Fruit fly (Drosophila melanogaster) whole organism, embryonic: ENCODE results near the gene CG34244.
A peak's percentile ranks its signal among the peaks of the same experiment; 100 is the strongest.

ENCODE experiments used
- Awh ChIP-seq: fragments of 200-800 bp; sonication (Bioruptor generic); IDR thresholded peaks from 2 replicates; pipeline ENCODE4, ENCODE4 v1.3.6; 2022; ENCODE audit warnings: missing biosample characterization, missing genetic modification characterization
- CG10209 ChIP-seq: fragments of 200-800 bp; sonication (Bioruptor generic); optimal IDR thresholded peaks from 3 replicates; lab custom pipeline; 2017; ENCODE audit warnings: missing biosample characterization, mild to moderate bottlenecking, missing genetic modification characterization, missing genetic modification reagents
- CG10431 ChIP-seq: fragments of 200-800 bp; sonication (Bioruptor generic); optimal IDR thresholded peaks from 3 replicates; lab custom pipeline; 2018; ENCODE audit warnings: missing biosample characterization, mild to moderate bottlenecking, missing genetic modification characterization
- CG10462 ChIP-seq: fragments of 200-800 bp; sonication (Bioruptor generic); optimal IDR thresholded peaks from 2 replicates; lab custom pipeline; 2016; ENCODE audit warnings: missing biosample characterization, missing genetic modification characterization
- CG10543 ChIP-seq: fragments of 200-800 bp; sonication (Bioruptor generic); optimal IDR thresholded peaks from 3 replicates; lab custom pipeline; 2017; ENCODE audit warnings: missing biosample characterization, mild to moderate bottlenecking, missing genetic modification characterization, moderate library complexity
- CG11504 ChIP-seq: fragments of 200-800 bp; sonication (Bioruptor generic); optimal IDR thresholded peaks from 3 replicates; lab custom pipeline; 2019; ENCODE audit warnings: missing biosample characterization, mild to moderate bottlenecking, missing genetic modification characterization, moderate library complexity
- CG12071 ChIP-seq: fragments of 200-800 bp; sonication (Bioruptor generic); optimal IDR thresholded peaks from 3 replicates; lab custom pipeline; 2018; ENCODE audit warnings: missing biosample characterization, mild to moderate bottlenecking, missing genetic modification characterization
- CG12104 ChIP-seq: fragments of 200-800 bp; sonication (Bioruptor generic); optimal IDR thresholded peaks from 3 replicates; lab custom pipeline; 2016; ENCODE audit warnings: missing biosample characterization, missing genetic modification characterization
- CG12155 ChIP-seq: fragments of 200-800 bp; sonication (Bioruptor generic); optimal IDR thresholded peaks from 3 replicates; lab custom pipeline; 2016; ENCODE audit warnings: missing biosample characterization, missing genetic modification characterization
- CG12219 ChIP-seq: fragments of 200-800 bp; sonication (Bioruptor generic); optimal IDR thresholded peaks from 3 replicates; lab custom pipeline; 2018; ENCODE audit warnings: missing biosample characterization, mild to moderate bottlenecking, missing genetic modification characterization
- CG12236 ChIP-seq: fragments of 200-800 bp; sonication (Bioruptor generic); optimal IDR thresholded peaks from 2 replicates; lab custom pipeline; 2016; ENCODE audit warnings: missing biosample characterization, missing genetic modification characterization
- CG1233 ChIP-seq: fragments of 200-800 bp; sonication (Bioruptor generic); optimal IDR thresholded peaks from 4 replicates; lab custom pipeline; 2018; ENCODE audit warnings: missing biosample characterization, mild to moderate bottlenecking, missing genetic modification characterization
- CG1529 ChIP-seq: fragments of 200-800 bp; sonication (Bioruptor generic); optimal IDR thresholded peaks from 3 replicates; lab custom pipeline; 2018; ENCODE audit warnings: missing biosample characterization, missing genetic modification characterization
- CG1792 ChIP-seq: fragments of 200-800 bp; sonication (Bioruptor generic); optimal IDR thresholded peaks from 2 replicates; lab custom pipeline; 2016; ENCODE audit warnings: missing biosample characterization, missing genetic modification characterization
- CG18476 ChIP-seq: fragments of 200-800 bp; sonication (Bioruptor generic); optimal IDR thresholded peaks from 2 replicates; lab custom pipeline; 2016; ENCODE audit warnings: missing biosample characterization, mild to moderate bottlenecking, missing genetic modification characterization
- CG18764 ChIP-seq: fragments of 200-800 bp; sonication (Bioruptor generic); optimal IDR thresholded peaks from 3 replicates; lab custom pipeline; 2016; ENCODE audit warnings: missing biosample characterization, missing genetic modification characterization
- CG2129 ChIP-seq: fragments of 200-800 bp; sonication (Bioruptor generic); IDR thresholded peaks from 2 replicates; pipeline ENCODE4 v1.3.6; 2022; ENCODE audit warnings: missing biosample characterization, missing genetic modification characterization; ENCODE audit not compliant: partially characterized antibody
- CG3065 ChIP-seq: fragments of 200-800 bp; sonication (Bioruptor generic); optimal IDR thresholded peaks from 2 replicates; lab custom pipeline; 2016; ENCODE audit warnings: missing biosample characterization, missing genetic modification characterization
- CG31365 ChIP-seq: fragments of 200-800 bp; sonication (Bioruptor generic); optimal IDR thresholded peaks from 2 replicates; lab custom pipeline; 2018; ENCODE audit warnings: missing biosample characterization, mild to moderate bottlenecking, missing genetic modification characterization
- CG31441 ChIP-seq: fragments of 200-800 bp; sonication (Bioruptor generic); IDR thresholded peaks from 2 replicates; pipeline ENCODE4 v1.3.6; 2022; ENCODE audit warnings: missing biosample characterization, missing genetic modification characterization
- CG3838 ChIP-seq: fragments of 200-800 bp; sonication (Bioruptor generic); optimal IDR thresholded peaks from 3 replicates; lab custom pipeline; 2016; ENCODE audit warnings: missing biosample characterization, missing genetic modification characterization
- CG43689 ChIP-seq: fragments of 200-800 bp; sonication (Bioruptor generic); IDR thresholded peaks from 2 replicates; pipeline ENCODE4 v1.3.6; 2022; ENCODE audit warnings: missing biosample characterization, missing genetic modification characterization
- CG7556 ChIP-seq: fragments of 200-800 bp; sonication (Bioruptor generic); optimal IDR thresholded peaks from 2 replicates; lab custom pipeline; 2017; ENCODE audit warnings: missing biosample characterization, mild to moderate bottlenecking, missing genetic modification characterization
- CG8359 ChIP-seq: fragments of 200-800 bp; sonication (Bioruptor generic); optimal IDR thresholded peaks from 2 replicates; lab custom pipeline; 2017; ENCODE audit warnings: missing biosample characterization, mild to moderate bottlenecking, missing genetic modification characterization, borderline replicate concordance
- CrebB ChIP-seq: fragments of 200-800 bp; sonication (Bioruptor generic); optimal IDR thresholded peaks from 3 replicates; lab custom pipeline; 2018; ENCODE audit warnings: missing biosample characterization, mild to moderate bottlenecking, missing genetic modification characterization
- ERR ChIP-seq: fragments of 200-800 bp; sonication (Bioruptor generic); optimal IDR thresholded peaks from 2 replicates; lab custom pipeline; 2016; ENCODE audit warnings: missing biosample characterization, missing genetic modification characterization
- HLH54F ChIP-seq: fragments of 200-800 bp; sonication (Bioruptor generic); optimal IDR thresholded peaks from 3 replicates; lab custom pipeline; 2016; ENCODE audit warnings: missing biosample characterization, missing genetic modification characterization
- Hr39 ChIP-seq: fragments of >200 bp; optimal IDR thresholded peaks from 2 replicates; lab custom pipeline; 2017
- Myb ChIP-seq: fragments of 200-800 bp; sonication (Bioruptor generic); optimal IDR thresholded peaks from 2 replicates; lab custom pipeline; 2016; ENCODE audit warnings: missing biosample characterization, missing genetic modification characterization
- Rfx ChIP-seq: fragments of 200-800 bp; sonication (Bioruptor generic); IDR thresholded peaks from 2 replicates; pipeline ENCODE4 v1.3.6; 2022; ENCODE audit warnings: missing biosample characterization, missing genetic modification characterization
- bab2 ChIP-seq: fragments of 200-800 bp; sonication (Bioruptor generic); optimal IDR thresholded peaks from 2 replicates; lab custom pipeline; 2016; ENCODE audit warnings: missing biosample characterization, missing genetic modification characterization
- bbx ChIP-seq: fragments of 200-800 bp; sonication (Bioruptor generic); IDR thresholded peaks from 2 replicates; pipeline ENCODE4 v1.3.6; 2022; ENCODE audit warnings: missing biosample characterization, missing genetic modification characterization; ENCODE audit not compliant: partially characterized antibody
- bcd ChIP-seq: fragments of 200-800 bp; sonication (Bioruptor generic); optimal IDR thresholded peaks from 2 replicates; lab custom pipeline; 2017; ENCODE audit warnings: missing biosample characterization, mild to moderate bottlenecking, missing genetic modification characterization
- br ChIP-seq: fragments of >200 bp; optimal IDR thresholded peaks from 2 replicates; lab custom pipeline; 2017
- dm ChIP-seq: fragments of 200-800 bp; sonication (Bioruptor generic); optimal IDR thresholded peaks from 3 replicates; lab custom pipeline; 2016; ENCODE audit warnings: missing biosample characterization, missing genetic modification characterization
- dmrt99B ChIP-seq: fragments of 200-800 bp; sonication (Bioruptor generic); optimal IDR thresholded peaks from 2 replicates; lab custom pipeline; 2018; ENCODE audit warnings: missing biosample characterization, mild to moderate bottlenecking, missing genetic modification characterization, moderate library complexity
- esg ChIP-seq: fragments of 200-800 bp; sonication (Bioruptor generic); conservative IDR thresholded peaks from 2 replicates; pipeline ENCODE4 v1.3.6; 2022; ENCODE audit warnings: missing biosample characterization, missing genetic modification characterization
- gro ChIP-seq: fragments of 200-800 bp; sonication (Bioruptor generic); optimal IDR thresholded peaks from 2 replicates; lab custom pipeline; 2016; ENCODE audit warnings: missing biosample characterization, missing genetic modification characterization
- gsb-n ChIP-seq: fragments of 200-800 bp; sonication (Bioruptor generic); optimal IDR thresholded peaks from 3 replicates; lab custom pipeline; 2018; ENCODE audit warnings: missing biosample characterization, mild to moderate bottlenecking, missing genetic modification characterization
- insv ChIP-seq, 2 experiments: fragments of 200-800 bp; sonication (Bioruptor generic); optimal IDR thresholded peaks; 3 replicates each; lab custom pipeline; 2016 to 2018; ENCODE audit warnings: missing biosample characterization in 2 of 2, missing genetic modification characterization in 2 of 2
- inv ChIP-seq: fragments of 200-800 bp; sonication (Bioruptor generic); IDR thresholded peaks from 2 replicates; pipeline ENCODE4 v1.3.6; 2022; ENCODE audit warnings: missing biosample characterization, missing genetic modification characterization; ENCODE audit not compliant: partially characterized antibody
- kni ChIP-seq: fragments of 200-800 bp; sonication (Bioruptor generic); optimal IDR thresholded peaks from 3 replicates; lab custom pipeline; 2017; ENCODE audit warnings: mild to moderate bottlenecking, missing biosample characterization, missing genetic modification reagents, missing genetic modification characterization
- lov ChIP-seq, 2 experiments: fragments of 200-800 bp in 1 of 2; fragments of >200 bp in 1 of 2; sonication (Bioruptor generic) in 1 of 2; IDR thresholded peaks in 1 of 2; optimal IDR thresholded peaks in 1 of 2; 2 replicates in 1 of 2; 3 replicates in 1 of 2; pipeline versions ENCODE4 v1.3.6 to Lab custom; 2017 to 2022; ENCODE audit warnings: missing biosample characterization in 1 of 2, missing genetic modification characterization in 1 of 2
- org-1 ChIP-seq: fragments of 200-800 bp; sonication (Bioruptor generic); optimal IDR thresholded peaks from 2 replicates; lab custom pipeline; 2017; ENCODE audit warnings: missing biosample characterization, missing genetic modification characterization
- otp ChIP-seq: fragments of 200-800 bp; sonication (Bioruptor generic); IDR thresholded peaks from 3 replicates; pipeline ENCODE4, ENCODE4 v1.3.6; 2022; ENCODE audit warnings: missing biosample characterization, missing genetic modification characterization
- run ChIP-seq: fragments of 200-800 bp; sonication (Bioruptor generic); optimal IDR thresholded peaks from 3 replicates; lab custom pipeline; 2018; ENCODE audit warnings: missing biosample characterization, mild to moderate bottlenecking, missing genetic modification characterization
- sim ChIP-seq: fragments of 200-800 bp; sonication (Bioruptor generic); IDR thresholded peaks from 2 replicates; pipeline ENCODE4 v1.3.6; 2022; ENCODE audit warnings: missing biosample characterization, missing genetic modification characterization
- sima ChIP-seq: fragments of 200-800 bp; sonication (Bioruptor generic); optimal IDR thresholded peaks from 2 replicates; lab custom pipeline; 2016; ENCODE audit warnings: missing biosample characterization, missing genetic modification characterization
- trem ChIP-seq: fragments of 200-800 bp; optimal IDR thresholded peaks from 3 replicates; lab custom pipeline; 2019; ENCODE audit warnings: missing biosample characterization, mild to moderate bottlenecking, missing genetic modification characterization, moderate library complexity
- tx ChIP-seq: fragments of 200-800 bp; sonication (Bioruptor generic); optimal IDR thresholded peaks from 2 replicates; lab custom pipeline; 2016; ENCODE audit warnings: missing biosample characterization, missing genetic modification characterization
- vvl ChIP-seq: fragments of 200-800 bp; sonication (Bioruptor generic); IDR thresholded peaks from 2 replicates; pipeline ENCODE4 v1.3.6; 2022; ENCODE audit warnings: missing biosample characterization, missing genetic modification characterization

The CG34244 gene

dm6 chr3L:14193962-14194503 lies 41.7 kb downstream of the CG34244 start (continued):
- TF ChIP-seq kni (GFP tag; lab: Kevin White, UChicago) (peak; percentile 45), bab2 (GFP tag; lab: Kevin White, UChicago) (no peak), CG1233 (GFP tag; lab: Kevin White, UChicago) (peak; percentile 27), CG31365 (tag; lab: Kevin White, UChicago) (no peak), CG10209 (GFP tag; lab: Kevin White, UChicago) (no peak), CG1792 (GFP tag; lab: Kevin White, UChicago) (no peak), CG18476 (no peak), ERR (GFP tag; lab: Kevin White, UChicago) (no peak), gsb-n (tag; lab: Kevin White, UChicago) (peak; percentile 57), gro (no peak), vvl (no peak), esg (GFP tag; lab: Robert Waterston, UW) (no peak), lov (optimal IDR thresholded peaks at IDR 0.05; lab: Kevin White, UChicago) (no peak), lov (GFP tag; IDR thresholded peaks at IDR 0.05; lab: Robert Waterston, UW) (peak; percentile 12; the same call in 1 of the 3 replicates), CG31441 (GFP tag; lab: Robert Waterston, UW) (peak; percentile 50; the same call in 1 of the 2 replicates), Awh (no peak; the same call in 1 of the 2 replicates), dmrt99B (tag; lab: Kevin White, UChicago) (peak; percentile 28), CG43689 (GFP tag; lab: Robert Waterston, UW) (no peak), inv (GFP tag; lab: Robert Waterston, UW) (no peak), CG10431 (GFP tag; lab: Kevin White, UChicago) (no peak), bcd (GFP tag; lab: Kevin White, UChicago) (no peak), dm (GFP tag; lab: Kevin White, UChicago) (no peak), CG3838 (GFP tag; lab: Kevin White, UChicago) (no peak), CG18764 (GFP tag; lab: Kevin White, UChicago) (no peak), CG12071 (GFP tag; lab: Kevin White, UChicago) (no peak), trem (tag; lab: Kevin White, UChicago) (no peak), CrebB (no peak), CG3065 (no peak), HLH54F (GFP tag; lab: Kevin White, UChicago) (no peak), br (lab: Kevin White, UChicago) (no peak), sim (no peak), CG7556 (GFP tag; lab: Kevin White, UChicago) (no peak), CG12155 (GFP tag; lab: Kevin White, UChicago) (no peak), otp (GFP tag; lab: Robert Waterston, UW) (no peak), Rfx (GFP tag; lab: Robert Waterston, UW) (no peak), bbx (GFP tag; lab: Robert Waterston, UW) (no peak), Myb (GFP tag; lab: Kevin White, UChicago) (no peak), sima (no peak), insv (GFP tag; optimal IDR thresholded peaks at IDR 0.05; lab: Kevin White, UChicago) (no peak), CG12104 (GFP tag; lab: Kevin White, UChicago) (no peak), CG11504 (tag; lab: Kevin White, UChicago) (peak; percentile 43), CG10543 (no peak), CG2129 (GFP tag; lab: Robert Waterston, UW) (no peak), Hr39 (no peak), org-1 (GFP tag; lab: Kevin White, UChicago) (peak; percentile 2), tx (GFP tag; lab: Kevin White, UChicago) (no peak), CG12219 (no peak), CG8359 (GFP tag; lab: Kevin White, UChicago) (peak; percentile 33), CG12236 (GFP tag; lab: Kevin White, UChicago) (peak; percentile 8), CG10462 (no peak), run (tag; lab: Kevin White, UChicago) (no peak), CG1529 (peak; percentile 28)
